Fruit fly (Drosophila melanogaster) ovary, adult (tissue): ENCODE data around the gene erm.

Experiments
- CG17801 ChIP-seq: fragments of 200-800 bp; optimal IDR thresholded peaks from 2 replicates; lab custom pipeline; 2019; ENCODE audit warnings: missing biosample characterization, mild to moderate bottlenecking, missing genetic modification characterization, moderate library complexity; ENCODE audit not compliant: partially characterized antibody

erm gene

DNA sequence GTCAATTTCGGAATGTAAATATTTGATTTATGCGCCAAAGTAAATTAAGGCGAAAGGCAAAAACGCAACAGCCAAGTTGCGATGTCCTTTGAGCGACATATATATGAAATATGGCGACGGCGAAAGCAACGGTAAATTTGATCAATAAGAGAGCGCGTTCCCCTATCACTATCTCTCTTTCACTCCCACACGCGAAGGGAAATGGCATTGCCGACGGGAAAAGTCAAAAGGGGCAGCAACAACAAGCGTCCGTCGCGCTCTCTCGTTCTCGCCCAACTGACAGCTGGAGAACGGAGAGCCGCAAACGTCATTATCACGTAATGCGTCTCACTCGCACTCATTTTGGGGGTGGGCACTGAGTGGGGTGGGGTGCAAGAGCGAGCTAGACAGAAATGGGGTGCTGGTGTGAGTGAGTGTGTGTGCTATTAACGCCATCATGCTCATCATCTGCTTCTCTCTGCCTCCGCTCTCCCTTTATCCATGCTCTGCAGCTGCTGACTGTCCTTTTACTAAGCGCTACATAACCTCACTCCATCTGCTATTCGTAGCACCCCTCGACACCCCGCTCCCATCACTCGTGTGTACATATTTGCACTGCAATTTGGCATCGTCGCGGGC lies at the start of gene erm:
Gene erm (minus strand): TSS at position 51 of the 618 bp plus-strand sequence.
- TF ChIP-seq CG17801 (GFP tag; lab: Kevin White, UChicago): no peak

DNA sequence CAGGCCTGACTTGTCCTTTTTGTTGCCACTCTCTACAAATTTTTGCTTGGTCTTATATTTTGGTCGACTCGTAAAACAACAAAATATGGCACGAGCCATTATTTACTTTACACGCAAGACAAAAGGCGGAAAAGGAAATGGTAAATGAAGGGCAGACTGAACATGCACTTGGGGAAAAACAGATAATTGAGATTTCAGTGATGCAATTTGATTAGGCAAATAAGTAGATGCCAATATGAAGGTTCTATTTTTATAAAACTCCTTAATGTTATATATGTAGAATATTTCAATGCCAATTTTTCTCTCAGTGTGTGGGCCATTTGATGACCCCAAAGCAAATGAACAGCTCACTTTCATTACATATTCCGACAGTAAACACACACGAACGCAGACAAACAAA lies 45.0 kb upstream of the erm start:
- TF ChIP-seq CG17801 (GFP tag; lab: Kevin White, UChicago): no peak

DNA sequence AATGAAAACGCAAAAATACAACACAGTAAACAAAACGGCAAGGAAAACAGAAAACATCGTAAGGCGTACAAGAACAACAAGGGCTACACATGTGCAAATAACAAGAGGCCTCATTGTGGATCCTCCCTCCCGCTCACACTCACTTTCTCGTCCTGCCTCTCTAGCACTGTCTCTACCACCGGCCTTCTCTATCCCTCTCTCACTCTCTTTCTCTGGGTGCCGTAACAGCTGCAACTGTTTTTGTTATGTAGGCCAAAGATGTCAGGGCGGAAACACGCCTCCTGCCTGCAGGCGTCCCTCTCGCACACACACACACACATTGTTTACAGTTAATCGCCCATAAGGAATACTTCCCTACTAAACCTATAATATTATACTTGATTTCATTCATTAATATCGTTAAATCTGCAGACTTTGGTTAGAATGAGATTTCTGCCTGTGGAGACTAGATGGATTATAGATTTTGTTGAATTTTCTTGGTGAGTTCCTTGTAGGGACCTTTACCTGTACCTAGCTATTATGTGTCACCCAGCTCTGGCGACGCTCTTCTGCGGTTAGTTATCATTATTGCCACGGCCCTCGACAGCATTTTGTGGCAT lies 43.8 kb upstream of the erm start:
- TF ChIP-seq CG17801 (GFP tag; lab: Kevin White, UChicago): no peak

dm6 chr2L:2013057-2013456 lies 42.9 kb upstream of the erm start:
- TF ChIP-seq CG17801 (GFP tag; lab: Kevin White, UChicago): no peak

DNA sequence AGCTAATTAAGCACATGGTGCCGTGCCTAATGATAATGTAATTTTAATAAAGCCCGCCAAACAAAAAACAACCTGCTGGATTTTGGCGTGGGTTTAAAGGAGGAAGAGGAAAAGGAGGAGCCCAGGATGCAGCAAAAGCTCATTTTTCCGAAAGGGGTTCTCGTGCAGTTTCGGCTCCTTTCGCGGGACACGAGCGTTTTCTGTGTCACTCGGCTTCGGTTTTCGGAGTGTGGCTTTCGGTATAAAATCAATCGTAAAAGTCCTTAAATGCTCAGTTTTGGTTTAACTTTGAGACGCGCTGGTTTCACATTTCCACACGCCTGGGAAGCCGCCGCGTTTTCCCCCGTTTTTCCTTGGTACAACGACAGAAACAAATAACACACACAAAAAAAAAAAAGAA lies 41.3 kb upstream of the erm start:
- TF ChIP-seq CG17801 (GFP tag; lab: Kevin White, UChicago): no peak

DNA sequence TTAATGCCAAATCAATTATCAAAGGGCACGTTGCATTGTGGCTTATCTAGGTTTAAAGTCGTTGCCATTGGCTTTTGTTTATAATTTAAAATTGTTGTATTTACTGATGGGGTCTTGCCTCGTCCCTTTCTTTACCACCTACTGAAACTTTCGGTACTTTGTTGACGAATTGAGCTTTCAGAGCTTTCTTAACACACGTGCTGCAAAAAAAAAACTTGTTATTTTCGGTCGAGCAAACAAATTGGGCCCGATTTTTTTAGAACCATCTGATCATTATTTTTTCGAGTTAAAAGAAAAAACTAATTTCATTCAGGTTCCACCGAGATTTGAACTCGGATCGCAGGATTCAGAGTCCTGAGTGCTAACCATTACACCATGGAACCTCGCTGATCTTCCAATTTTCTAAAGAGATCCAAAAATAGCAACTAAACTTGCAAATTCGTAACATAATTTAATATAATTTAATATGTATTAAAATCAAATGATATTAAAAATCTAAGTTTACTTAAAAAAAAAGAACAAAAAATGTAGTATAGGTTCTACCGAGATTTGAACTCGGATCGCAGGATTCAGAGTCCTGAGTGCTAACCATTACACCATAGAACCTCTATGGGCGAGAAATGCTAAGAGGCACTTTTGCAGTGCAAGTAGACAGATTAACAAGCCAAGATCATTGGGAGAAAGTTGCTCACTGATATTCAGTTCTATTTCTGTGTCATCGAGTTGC lies 40.3 kb upstream of the erm start:
- TF ChIP-seq CG17801 (GFP tag; lab: Kevin White, UChicago): no peak

dm6 chr2L:2008980-2009954 lies 39.1 kb upstream of the erm start, which contains the start of gene CG4238:
Gene CG4238, plus strand, starts transcription at chr2L:2009859.
- TF ChIP-seq CG17801 (GFP tag; lab: Kevin White, UChicago): peak; percentile 53

DNA sequence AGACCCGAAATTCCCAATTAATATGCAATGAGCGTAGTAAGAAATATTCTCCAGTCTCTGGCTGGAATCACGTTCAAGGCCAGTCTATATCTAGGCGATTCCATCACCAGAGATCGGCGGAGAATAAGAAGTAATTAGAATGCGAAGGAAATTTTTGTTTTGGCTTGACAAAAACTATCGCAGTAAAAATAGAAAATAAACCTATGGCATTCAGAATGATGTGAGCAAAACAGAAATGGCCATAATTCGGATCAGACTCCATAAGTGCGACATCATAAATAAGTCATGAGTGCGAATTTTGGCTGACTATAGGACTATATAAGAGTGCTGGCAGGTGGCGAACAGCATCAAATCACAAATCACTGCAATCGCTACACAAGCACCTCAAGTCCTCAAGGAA lies 38.0 kb upstream of the erm start, which contains the start of gene Nplp4:
Gene Nplp4 (plus strand): TSS at position 301 of the 400 bp plus-strand sequence.
- no peak for TF ChIP-seq CG17801 (GFP tag; lab: Kevin White, UChicago)

DNA sequence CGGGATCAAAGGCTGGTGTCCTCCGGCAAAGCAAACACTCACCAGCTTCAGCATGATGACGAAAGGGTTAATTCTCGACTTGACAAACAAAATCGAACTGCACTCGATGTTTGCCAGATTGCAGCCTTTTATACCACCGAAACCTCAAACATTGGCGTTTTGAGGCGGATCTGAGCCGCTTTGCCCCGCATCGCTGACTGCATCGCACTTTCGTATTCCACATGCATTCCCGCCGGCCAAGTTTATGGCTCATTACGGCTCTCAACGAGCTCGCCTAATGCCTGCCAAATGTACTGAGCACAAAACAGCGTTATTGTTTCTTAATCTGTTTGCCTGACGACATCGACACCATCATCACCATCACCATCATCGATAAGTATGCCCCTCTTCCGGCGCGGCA lies 36.9 kb upstream of the erm start, which contains the start of gene CG15353:
Gene CG15353 (minus strand): TSS at position 101 of the 400 bp plus-strand sequence.
- TF ChIP-seq CG17801 (GFP tag; lab: Kevin White, UChicago): no peak

DNA sequence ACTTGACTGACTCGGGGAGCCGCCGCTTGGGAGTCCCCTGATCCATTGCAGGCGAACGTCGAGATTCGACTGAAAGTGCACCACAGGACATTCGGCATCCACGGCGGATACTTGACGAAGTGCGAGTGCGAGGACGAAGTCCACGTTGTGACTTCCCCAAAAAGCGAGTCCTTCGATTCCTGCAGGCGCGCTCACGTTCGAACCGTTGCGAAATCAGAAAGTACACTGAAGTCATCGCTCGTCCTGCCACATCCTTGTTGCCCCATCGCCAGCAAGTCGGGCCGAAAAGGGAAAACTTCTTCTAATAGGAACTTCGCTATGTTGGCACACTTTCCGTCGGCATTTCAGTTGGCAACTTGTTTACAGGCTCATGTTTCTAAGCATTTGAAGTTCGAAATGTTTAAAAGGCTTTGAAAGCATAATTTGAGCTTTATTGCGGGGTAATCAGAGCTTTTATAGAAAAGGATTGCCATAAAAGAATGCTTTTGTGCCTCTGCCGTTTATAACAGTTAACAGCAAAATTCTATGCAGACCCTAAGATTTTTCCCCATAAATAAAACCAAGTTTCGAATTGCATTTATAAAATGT lies 36.0 kb upstream of the erm start, which contains the start of gene CG33543:
Gene CG33543 (minus strand): TSS at position 232 of the 588 bp plus-strand sequence.
- TF ChIP-seq CG17801 (GFP tag; lab: Kevin White, UChicago): no peak

DNA sequence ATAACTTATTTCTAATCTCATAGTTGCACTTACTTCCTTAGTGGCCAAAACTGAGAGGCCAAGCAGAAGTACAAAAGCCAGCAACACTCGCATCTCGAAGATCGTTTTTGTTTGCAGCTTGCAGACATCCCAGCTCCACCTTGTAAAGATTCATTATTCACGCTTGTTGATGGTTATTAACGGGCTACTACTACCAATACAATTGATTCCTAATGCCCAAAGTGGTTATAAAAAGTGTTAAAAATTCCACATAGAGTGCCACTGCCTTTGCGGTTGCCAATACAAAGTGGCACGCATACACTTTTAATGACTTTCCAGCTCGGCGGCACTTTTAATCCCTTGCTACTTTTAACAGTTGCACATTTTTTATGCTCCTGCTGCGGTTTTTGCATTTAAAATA lies 21.9 kb upstream of the erm start, which contains the start of gene Obp22a:
Gene Obp22a (minus strand): TSS at position 101 of the 400 bp plus-strand sequence.
- TF ChIP-seq CG17801 (GFP tag; lab: Kevin White, UChicago): no peak

DNA sequence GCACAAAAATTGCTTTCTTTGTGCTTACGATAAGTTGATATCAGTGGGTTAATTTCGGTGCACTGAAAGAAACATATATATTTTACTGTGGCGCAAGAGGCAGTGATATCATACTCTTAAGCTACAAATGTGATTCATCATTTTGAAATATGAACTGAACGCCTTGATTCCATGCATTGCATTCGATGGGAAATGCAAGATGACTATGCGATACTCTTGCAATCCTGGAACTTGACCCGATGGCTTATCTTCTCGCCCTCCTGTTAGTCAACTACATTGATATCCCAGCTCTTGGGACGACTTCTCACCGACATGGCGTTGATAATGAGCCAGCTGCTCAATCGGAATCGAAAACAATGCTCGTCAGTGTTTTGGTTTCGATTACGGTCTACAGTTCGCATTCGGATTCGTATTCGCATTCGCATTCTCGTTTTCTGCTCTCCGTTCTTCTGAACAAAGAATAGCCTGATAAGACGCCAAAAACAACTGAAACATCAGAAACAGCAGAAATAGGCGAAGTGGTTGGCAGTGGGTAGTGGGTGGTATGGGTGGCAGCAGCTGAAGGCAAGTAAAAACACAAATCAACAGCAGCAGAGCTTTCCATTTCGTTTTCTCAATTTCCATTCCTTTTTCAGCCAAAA lies 19.2 kb upstream of the erm start:
- TF ChIP-seq CG17801 (GFP tag; lab: Kevin White, UChicago): peak; percentile 19

DNA sequence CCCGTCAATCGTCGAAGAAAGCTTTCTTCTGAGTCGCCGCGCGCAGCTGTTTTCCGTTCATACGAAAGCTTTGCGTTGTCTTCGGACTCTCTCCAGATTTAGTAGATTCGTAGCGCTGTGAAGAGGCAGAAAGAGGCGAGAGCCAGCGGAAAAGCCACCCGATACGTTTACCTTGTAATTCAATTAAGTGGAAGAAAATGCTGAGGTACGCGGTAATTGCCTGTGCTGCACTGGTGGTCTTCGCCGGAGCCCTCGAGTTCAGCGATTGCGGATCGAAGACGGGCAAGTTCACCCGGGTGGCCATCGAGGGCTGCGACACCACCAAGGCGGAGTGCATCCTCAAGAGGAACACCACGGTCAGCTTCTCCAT lies 18.0 kb upstream of the erm start, which contains the start of gene Npc2a:
Gene Npc2a (plus strand): TSS at position 99 of the 370 bp plus-strand sequence.
- TF ChIP-seq CG17801 (GFP tag; lab: Kevin White, UChicago): peak; percentile 16
